Fruit fly (Drosophila melanogaster) whole organism, embryonic: Measurements from ENCODE around the gene Hf.

ENCODE experiments used
- Asciz ChIP-seq: fragments of 200-800 bp; sonication (Bioruptor generic); optimal IDR thresholded peaks from 2 replicates; lab custom pipeline; 2017; ENCODE audit warnings: missing biosample characterization, mild to moderate bottlenecking, missing genetic modification characterization, missing genetic modification reagents
- Bgb ChIP-seq: fragments of 200-800 bp; sonication (Bioruptor generic); IDR thresholded peaks from 2 replicates; pipeline ENCODE4 v1.3.6; 2022; ENCODE audit warnings: missing biosample characterization, missing genetic modification characterization; ENCODE audit not compliant: partially characterized antibody
- CG14710 ChIP-seq: fragments of 200-800 bp; sonication (Bioruptor generic); optimal IDR thresholded peaks from 3 replicates; lab custom pipeline; 2019; ENCODE audit warnings: missing biosample characterization, mild to moderate bottlenecking, missing genetic modification characterization, moderate library complexity
- CG15073 ChIP-seq: fragments of 200-800 bp; sonication (Bioruptor generic); optimal IDR thresholded peaks from 2 replicates; lab custom pipeline; 2016; ENCODE audit warnings: missing biosample characterization, missing genetic modification characterization
- CG15514 ChIP-seq: fragments of 200-800 bp; sonication (Bioruptor generic); optimal IDR thresholded peaks from 3 replicates; lab custom pipeline; 2017; ENCODE audit warnings: missing biosample characterization, missing genetic modification characterization, mild to moderate bottlenecking, moderate library complexity, missing genetic modification reagents
- CG15601 ChIP-seq: fragments of 200-800 bp; sonication (Bioruptor generic); optimal IDR thresholded peaks from 3 replicates; lab custom pipeline; 2019; ENCODE audit warnings: missing biosample characterization, mild to moderate bottlenecking, missing genetic modification characterization, moderate library complexity
- CG1603 ChIP-seq: fragments of 200-800 bp; sonication (Bioruptor generic); optimal IDR thresholded peaks from 2 replicates; lab custom pipeline; 2019; ENCODE audit warnings: missing biosample characterization, mild to moderate bottlenecking, missing genetic modification characterization, moderate library complexity
- CG18599 ChIP-seq: fragments of 200-800 bp; sonication (Bioruptor generic); optimal IDR thresholded peaks from 3 replicates; lab custom pipeline; 2017; ENCODE audit warnings: missing biosample characterization, missing genetic modification characterization, mild to moderate bottlenecking, moderate library complexity, missing genetic modification reagents
- CG30020 ChIP-seq: fragments of 200-800 bp; optimal IDR thresholded peaks from 2 replicates; lab custom pipeline; 2019; ENCODE audit warnings: missing biosample characterization, mild to moderate bottlenecking, missing genetic modification characterization, moderate library complexity
- CG32772 ChIP-seq: fragments of 200-800 bp; sonication (Bioruptor generic); IDR thresholded peaks from 2 replicates; pipeline ENCODE4 v1.3.6; 2022; ENCODE audit warnings: missing biosample characterization, missing genetic modification characterization
- CG3281 ChIP-seq: fragments of 200-800 bp; sonication (Bioruptor generic); optimal IDR thresholded peaks from 3 replicates; lab custom pipeline; 2017; ENCODE audit warnings: missing biosample characterization, mild to moderate bottlenecking, missing genetic modification characterization
- CG34376 ChIP-seq: fragments of 200-800 bp; sonication (Bioruptor generic); optimal IDR thresholded peaks from 2 replicates; lab custom pipeline; 2018; ENCODE audit warnings: missing biosample characterization, mild to moderate bottlenecking, missing genetic modification characterization
- CG5245 ChIP-seq: fragments of 200-800 bp; sonication (Bioruptor generic); optimal IDR thresholded peaks from 3 replicates; lab custom pipeline; 2016; ENCODE audit warnings: missing biosample characterization, missing genetic modification characterization
- CG7271 ChIP-seq: fragments of 200-800 bp; sonication (Bioruptor generic); optimal IDR thresholded peaks from 2 replicates; lab custom pipeline; 2018; ENCODE audit warnings: missing biosample characterization, mild to moderate bottlenecking, missing genetic modification characterization, moderate library complexity
- CG7928 ChIP-seq: fragments of 200-800 bp; sonication (Bioruptor generic); optimal IDR thresholded peaks from 2 replicates; lab custom pipeline; 2017; ENCODE audit warnings: missing biosample characterization, mild to moderate bottlenecking, missing genetic modification characterization
- CG9215 ChIP-seq: fragments of 200-800 bp; sonication (Bioruptor generic); IDR thresholded peaks from 2 replicates; pipeline ENCODE4 v1.3.6; 2022; ENCODE audit warnings: missing biosample characterization, missing genetic modification characterization
- CHES-1-like ChIP-seq: fragments of 200-800 bp; sonication (Bioruptor generic); optimal IDR thresholded peaks from 2 replicates; lab custom pipeline; 2016; ENCODE audit warnings: missing biosample characterization, missing genetic modification characterization
- CoRest ChIP-seq: fragments of 200-800 bp; sonication (Bioruptor generic); optimal IDR thresholded peaks from 3 replicates; lab custom pipeline; 2018; ENCODE audit warnings: missing biosample characterization, mild to moderate bottlenecking, missing genetic modification characterization, moderate library complexity
- D19B ChIP-seq: fragments of 200-800 bp; sonication (Bioruptor generic); optimal IDR thresholded peaks from 2 replicates; lab custom pipeline; 2017; ENCODE audit warnings: missing biosample characterization, mild to moderate bottlenecking, missing genetic modification characterization
- Dp ChIP-seq: fragments of 200-800 bp; sonication (Bioruptor generic); optimal IDR thresholded peaks from 2 replicates; lab custom pipeline; 2018; ENCODE audit warnings: missing biosample characterization, mild to moderate bottlenecking, missing genetic modification characterization, moderate library complexity
- Drgx ChIP-seq: fragments of 200-800 bp; sonication (Bioruptor generic); IDR thresholded peaks from 2 replicates; pipeline ENCODE4 v1.3.6; 2022; ENCODE audit warnings: missing biosample characterization, missing genetic modification characterization
- HLH3B ChIP-seq: fragments of 200-800 bp; sonication (Bioruptor generic); IDR thresholded peaks from 2 replicates; pipeline ENCODE4 v1.3.6; 2022; ENCODE audit warnings: missing biosample characterization, missing genetic modification characterization
- Hr51 ChIP-seq, 2 experiments: fragments of 200-800 bp; sonication (Bioruptor generic); optimal IDR thresholded peaks; 2 replicates in 1 of 2; 3 replicates in 1 of 2; lab custom pipeline; 2016 to 2018; ENCODE audit warnings: missing biosample characterization in 2 of 2, missing genetic modification characterization in 2 of 2, mild to moderate bottlenecking in 1 of 2, moderate library complexity in 1 of 2
- Mrtf ChIP-seq: fragments of 200-800 bp; sonication (Bioruptor generic); IDR thresholded peaks from 3 replicates; pipeline ENCODE4 v1.3.6; 2022; ENCODE audit warnings: missing biosample characterization, missing genetic modification characterization
- Nf-YA ChIP-seq: fragments of 200-800 bp; sonication (Bioruptor generic); IDR thresholded peaks from 2 replicates; pipeline ENCODE4 v1.3.6; 2022; ENCODE audit warnings: missing biosample characterization, missing genetic modification characterization
- Sox102F ChIP-seq: fragments of 200-800 bp; sonication (Bioruptor generic); optimal IDR thresholded peaks from 2 replicates; lab custom pipeline; 2018; ENCODE audit warnings: missing biosample characterization, mild to moderate bottlenecking, missing genetic modification characterization, moderate library complexity
- Tbp ChIP-seq: fragments of >200 bp; optimal IDR thresholded peaks from 2 replicates; lab custom pipeline; 2018; ENCODE audit warnings: missing biosample characterization, missing genetic modification characterization
- Usf ChIP-seq: fragments of 200-800 bp; sonication (Bioruptor generic); optimal IDR thresholded peaks from 2 replicates; lab custom pipeline; 2017; ENCODE audit warnings: missing genotype, missing biosample characterization, missing genetic modification characterization
- ash1 ChIP-seq: fragments of 200-800 bp; sonication (Bioruptor generic); optimal IDR thresholded peaks from 2 replicates; lab custom pipeline; 2018; ENCODE audit warnings: missing biosample characterization, mild to moderate bottlenecking, missing genetic modification characterization
- bowl ChIP-seq: fragments of 200-800 bp; sonication (Bioruptor generic); IDR thresholded peaks from 2 replicates; pipeline ENCODE4 v1.3.6; 2022; ENCODE audit warnings: missing biosample characterization, missing genetic modification characterization
- corto ChIP-seq: fragments of 200-800 bp; sonication (Bioruptor generic); optimal IDR thresholded peaks from 2 replicates; lab custom pipeline; 2016; ENCODE audit warnings: missing biosample characterization, mild to moderate bottlenecking, missing genetic modification characterization, moderate library complexity
- dpn ChIP-seq, 2 experiments: fragments of 200-800 bp; sonication (Bioruptor generic); optimal IDR thresholded peaks; 3 replicates each; lab custom pipeline; 2016; ENCODE audit warnings: missing biosample characterization in 2 of 2, missing genetic modification characterization in 2 of 2
- ems ChIP-seq: fragments of 200-800 bp; sonication (Bioruptor generic); optimal IDR thresholded peaks from 3 replicates; lab custom pipeline; 2016; ENCODE audit warnings: missing biosample characterization, missing genetic modification characterization
- hkb ChIP-seq, 2 experiments: fragments of 200-800 bp in 1 of 2; fragments of >200 bp in 1 of 2; sonication (Bioruptor generic) in 1 of 2; IDR thresholded peaks in 1 of 2; optimal IDR thresholded peaks in 1 of 2; 2 replicates each; pipeline versions ENCODE4 v1.3.6 to Lab custom; 2017 to 2022; ENCODE audit warnings: missing biosample characterization in 1 of 2, missing genetic modification characterization in 1 of 2
- lilli ChIP-seq: fragments of 200-800 bp; sonication (Bioruptor generic); optimal IDR thresholded peaks from 3 replicates; lab custom pipeline; 2016; ENCODE audit warnings: missing biosample characterization, missing genetic modification characterization
- lov ChIP-seq, 2 experiments: fragments of 200-800 bp in 1 of 2; fragments of >200 bp in 1 of 2; sonication (Bioruptor generic) in 1 of 2; IDR thresholded peaks in 1 of 2; optimal IDR thresholded peaks in 1 of 2; 2 replicates in 1 of 2; 3 replicates in 1 of 2; pipeline versions ENCODE4 v1.3.6 to Lab custom; 2017 to 2022; ENCODE audit warnings: missing biosample characterization in 1 of 2, missing genetic modification characterization in 1 of 2
- luna ChIP-seq: fragments of 200-800 bp; sonication (Bioruptor generic); optimal IDR thresholded peaks from 2 replicates; lab custom pipeline; 2016; ENCODE audit warnings: missing biosample characterization, missing genetic modification characterization
- nau ChIP-seq: fragments of 200-800 bp; sonication (Bioruptor generic); optimal IDR thresholded peaks from 3 replicates; lab custom pipeline; 2017; ENCODE audit warnings: missing biosample characterization, mild to moderate bottlenecking, missing genetic modification characterization, missing genetic modification reagents
- nerfin-1 ChIP-seq: fragments of 200-800 bp; sonication (Bioruptor generic); optimal IDR thresholded peaks from 3 replicates; lab custom pipeline; 2019; ENCODE audit warnings: missing biosample characterization, mild to moderate bottlenecking, missing genetic modification characterization, moderate library complexity
- onecut ChIP-seq: fragments of 200-800 bp; sonication (Bioruptor generic); IDR thresholded peaks from 2 replicates; pipeline ENCODE4 v1.3.6; 2022; ENCODE audit warnings: missing biosample characterization, missing genetic modification characterization
- pros ChIP-seq: fragments of 200-800 bp; sonication (Bioruptor generic); optimal IDR thresholded peaks from 3 replicates; lab custom pipeline; 2019; ENCODE audit warnings: missing biosample characterization, mild to moderate bottlenecking, missing genetic modification characterization, moderate library complexity
- psq ChIP-seq: fragments of 200-800 bp; sonication (Bioruptor generic); optimal IDR thresholded peaks from 2 replicates; lab custom pipeline; 2017; ENCODE audit warnings: missing biosample characterization, missing genetic modification characterization
- pum ChIP-seq: fragments of 200-800 bp; sonication (Bioruptor generic); optimal IDR thresholded peaks from 2 replicates; lab custom pipeline; 2016; ENCODE audit warnings: missing biosample characterization, missing genetic modification characterization
- sob ChIP-seq: fragments of 200-800 bp; sonication (Bioruptor generic); IDR thresholded peaks from 2 replicates; pipeline ENCODE4 v1.3.6; 2022; ENCODE audit warnings: missing biosample characterization, missing genetic modification characterization
- stc ChIP-seq: fragments of 200-800 bp; sonication (Bioruptor generic); IDR thresholded peaks from 2 replicates; pipeline ENCODE4 v1.3.6; 2022; ENCODE audit warnings: missing biosample characterization, missing genetic modification characterization
- tio ChIP-seq: fragments of 200-800 bp; sonication (Bioruptor generic); optimal IDR thresholded peaks from 2 replicates; lab custom pipeline; 2017; ENCODE audit warnings: missing biosample characterization, missing genetic modification characterization, inconsistent platforms
- zen2 ChIP-seq: fragments of 200-800 bp; sonication (Bioruptor generic); IDR thresholded peaks from 3 replicates; pipeline ENCODE4 v1.3.6; 2022; ENCODE audit warnings: missing biosample characterization, missing genetic modification characterization; ENCODE audit not compliant: partially characterized antibody
- zfh1 ChIP-seq: fragments of 200-800 bp; sonication (Bioruptor generic); IDR thresholded peaks from 3 replicates; pipeline ENCODE4 v1.3.6; 2022; ENCODE audit warnings: missing biosample characterization, missing genetic modification characterization
- zfh2 ChIP-seq: fragments of 200-800 bp; sonication (Bioruptor generic); optimal IDR thresholded peaks from 2 replicates; lab custom pipeline; 2016; ENCODE audit warnings: missing biosample characterization, missing genetic modification characterization

Gene Hf

dm6 chr2L:19941352-19941851, 26.1 kb downstream of the Hf start (continued):
- TF ChIP-seq psq (GFP tag; lab: Kevin White, UChicago) = no peak
- TF ChIP-seq sob = peak; percentile 94
- peak; percentile 84 to 91 for TF ChIP-seq dpn (GFP tag; optimal IDR thresholded peaks at IDR 0.05; lab: Kevin White, UChicago)
- TF ChIP-seq Usf (GFP tag; lab: Kevin White, UChicago) = peak; percentile 49
- TF ChIP-seq stc (GFP tag; lab: Robert Waterston, UW) = peak; percentile 90
- peak; percentile 78 for TF ChIP-seq onecut (GFP tag; lab: Robert Waterston, UW)
- peak; percentile 56 for TF ChIP-seq ems (GFP tag; lab: Kevin White, UChicago)
- peak; percentile 70 for TF ChIP-seq CG15601 (tag; lab: Kevin White, UChicago)
- TF ChIP-seq CHES-1-like (GFP tag; lab: Kevin White, UChicago) = peak; percentile 90
- TF ChIP-seq nau (GFP tag; lab: Kevin White, UChicago) = peak; percentile 82
- TF ChIP-seq Tbp = no peak
- peak; percentile 53 for TF ChIP-seq luna (GFP tag; lab: Kevin White, UChicago)
- TF ChIP-seq CG3281 (GFP tag; lab: Kevin White, UChicago) = peak; percentile 73
- TF ChIP-seq lov (optimal IDR thresholded peaks at IDR 0.05; lab: Kevin White, UChicago) = no peak
- TF ChIP-seq lov (GFP tag; IDR thresholded peaks at IDR 0.05; lab: Robert Waterston, UW) = peak; percentile 83
- TF ChIP-seq pros (GFP tag; lab: Kevin White, UChicago) = no peak
- TF ChIP-seq nerfin-1 (tag; lab: Kevin White, UChicago) = peak; percentile 61
- TF ChIP-seq D19B (GFP tag; lab: Kevin White, UChicago) = peak; percentile 68
- peak; percentile 84 to 86 for TF ChIP-seq Hr51 (GFP tag; optimal IDR thresholded peaks at IDR 0.05; lab: Kevin White, UChicago)
- peak; percentile 24 for TF ChIP-seq CG15073 (GFP tag; lab: Kevin White, UChicago)
- TF ChIP-seq Sox102F (GFP tag; lab: Kevin White, UChicago) = peak; percentile 84
- TF ChIP-seq HLH3B (GFP tag; lab: Robert Waterston, UW) = peak; percentile 86
- TF ChIP-seq zen2 (GFP tag; lab: Robert Waterston, UW) = no peak
- peak; percentile 70 for TF ChIP-seq bowl (GFP tag; lab: Robert Waterston, UW)
- peak; percentile 57 for TF ChIP-seq CG15514 (GFP tag; lab: Kevin White, UChicago)
- no peak for TF ChIP-seq Bgb
- TF ChIP-seq Drgx (GFP tag; lab: Robert Waterston, UW) = peak; percentile 89
- TF ChIP-seq CG7271 = peak; percentile 5
- TF ChIP-seq tio (GFP tag; lab: Kevin White, UChicago) = peak; percentile 69
- TF ChIP-seq CG32772 = peak; percentile 89
- TF ChIP-seq Nf-YA (GFP tag; lab: Robert Waterston, UW) = peak; percentile 83
- TF ChIP-seq CG5245 = no peak
- TF ChIP-seq CG7928 = peak; percentile 44
- TF ChIP-seq Asciz = peak; percentile 68
- peak; percentile 88 for TF ChIP-seq CG9215 (GFP tag; lab: Robert Waterston, UW)
- no peak for TF ChIP-seq hkb (optimal IDR thresholded peaks at IDR 0.05; lab: Kevin White, UChicago)
- peak; percentile 95 for TF ChIP-seq hkb (GFP tag; IDR thresholded peaks at IDR 0.05; lab: Robert Waterston, UW)
- peak; percentile 93 for TF ChIP-seq lilli (GFP tag; lab: Kevin White, UChicago)
- TF ChIP-seq zfh1 (GFP tag; lab: Robert Waterston, UW) = peak; percentile 93
- TF ChIP-seq CG1603 (tag; lab: Kevin White, UChicago) = peak; percentile 86
- TF ChIP-seq corto (GFP tag; lab: Kevin White, UChicago) = no peak
- TF ChIP-seq CG34376 (GFP tag; lab: Kevin White, UChicago) = peak; percentile 47
- TF ChIP-seq pum (GFP tag; lab: Kevin White, UChicago) = peak; percentile 75
- peak; percentile 17 for TF ChIP-seq CG30020 (tag; lab: Kevin White, UChicago)
- TF ChIP-seq ash1 (GFP tag; lab: Kevin White, UChicago) = no peak
- TF ChIP-seq Dp (GFP tag; lab: Kevin White, UChicago) = no peak
- peak; percentile 69; the same call in 1 of the 3 replicates for TF ChIP-seq Mrtf (GFP tag; lab: Robert Waterston, UW)
- TF ChIP-seq zfh2 (GFP tag; lab: Kevin White, UChicago) = peak; percentile 91
- peak; percentile 88 for TF ChIP-seq CoRest (tag; lab: Kevin White, UChicago)
- peak; percentile 86 for TF ChIP-seq CG18599 (GFP tag; lab: Kevin White, UChicago)
- peak; percentile 63 for TF ChIP-seq CG14710 (tag; lab: Kevin White, UChicago)
